Worm (Caenorhabditis elegans): Measurements from ENCODE around the gene Y69A2AR.25.
A peak's percentile ranks its signal among the peaks of the same experiment; 100 is the strongest.

ce11 chrIV:2607513-2608101, 39.4 kb upstream of the Y69A2AR.25 start, which contains the start of gene vamp-7:
- TF ChIP-seq let-526 (GFP tag; IDR thresholded peaks at IDR 0.05) (no peak), nhr-90 (tag; optimal IDR thresholded peaks at IDR 0.05) (no peak), nfya-2 (GFP tag; IDR thresholded peaks at IDR 0.05) (no peak), sea-2 (GFP tag; IDR thresholded peaks at IDR 0.05) (no peak), B0035.1 (tag; optimal IDR thresholded peaks at IDR 0.05) (no peak), snpc-4 (GFP tag; optimal IDR thresholded peaks at IDR 0.05) (no peak), snpc-4 (tag; optimal IDR thresholded peaks at IDR 0.05) (no peak), madf-3 (GFP tag; IDR thresholded peaks at IDR 0.05) (peak; percentile 56; the same call in 1 of the 2 replicates), pha-4 (tag; optimal IDR thresholded peaks at IDR 0.05) (no peak), aptf-2 (GFP tag; conservative IDR thresholded peaks at IDR 0.05) (no peak), lin-35 (GFP tag; optimal IDR thresholded peaks at IDR 0.05) (no peak), efl-1 (GFP tag; optimal IDR thresholded peaks at IDR 0.05) (peak; percentile 78), mes-4 (tag; optimal IDR thresholded peaks at IDR 0.05) (no peak)

Data from whole organism, young adult.